Fruit fly (Drosophila melanogaster): ENCODE measurements around the gene CG13738.

Gene CG13738

DNA sequence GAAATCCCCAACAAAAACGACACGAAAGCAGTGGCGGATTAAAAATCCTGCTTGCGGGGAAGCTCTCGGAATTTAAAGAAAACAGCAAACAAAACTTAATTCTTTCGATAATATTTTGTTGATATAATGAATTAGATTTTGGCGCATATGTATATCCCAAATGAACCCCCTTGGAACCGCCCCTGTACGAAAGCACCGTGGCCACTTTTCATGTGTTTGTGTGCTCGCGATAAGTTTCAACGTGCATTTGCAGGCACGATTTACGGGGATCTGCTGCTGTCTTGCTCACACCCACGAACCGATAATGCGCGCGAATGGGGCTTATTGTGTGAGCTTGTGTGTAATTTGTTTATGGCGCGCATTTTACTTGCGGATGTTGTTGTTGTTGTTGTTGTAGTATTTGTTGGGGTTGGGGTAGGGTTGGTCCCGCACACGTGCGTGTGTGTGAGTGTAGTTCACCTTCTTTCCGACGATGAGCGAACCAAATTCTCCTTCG lies 31.7 kb upstream of the CG13738 start (continued):
- peak; percentile 95 for TF ChIP-seq B-H1 (GFP tag; IDR thresholded peaks at IDR 0.05)
- no peak for TF ChIP-seq CG17568 (GFP tag; optimal IDR thresholded peaks at IDR 0.05)
- no peak for TF ChIP-seq Dref (GFP tag; IDR thresholded peaks at IDR 0.05)
- peak; percentile 92 for TF ChIP-seq da (GFP tag; optimal IDR thresholded peaks at IDR 0.05)
- TF ChIP-seq tup (GFP tag; optimal IDR thresholded peaks at IDR 0.05), result peak; percentile 91
- peak; percentile 96 for TF ChIP-seq CG7839 (tag; optimal IDR thresholded peaks at IDR 0.05)
- peak; percentile 89 for TF ChIP-seq CG12299 (tag; optimal IDR thresholded peaks at IDR 0.05)
- peak; percentile 87 for TF ChIP-seq lbe (GFP tag; optimal IDR thresholded peaks at IDR 0.05)
- peak; percentile 93 for TF ChIP-seq Sox100B (GFP tag; optimal IDR thresholded peaks at IDR 0.05)
- TF ChIP-seq Asciz (GFP tag; optimal IDR thresholded peaks at IDR 0.05), result peak; percentile 93
- no peak for TF ChIP-seq CG14860 (GFP tag; IDR thresholded peaks at IDR 0.05; ENCODE audit: partially characterized antibody)
- TF ChIP-seq pan (optimal IDR thresholded peaks at IDR 0.05), result no peak
- TF ChIP-seq pan (GFP tag; optimal IDR thresholded peaks at IDR 0.05 in 1 of 2, IDR thresholded peaks at IDR 0.05 in 1 of 2), result peak in 1 of 2 experiments; percentile 97
- peak; percentile 96 for TF ChIP-seq unpg (GFP tag; optimal IDR thresholded peaks at IDR 0.05)
- peak; percentile 93 for TF ChIP-seq CG1602 (GFP tag; optimal IDR thresholded peaks at IDR 0.05)
- TF ChIP-seq zfh2 (GFP tag; optimal IDR thresholded peaks at IDR 0.05), result peak; percentile 94
- TF ChIP-seq Dbx (GFP tag; IDR thresholded peaks at IDR 0.05), result peak; percentile 94
- no peak for TF ChIP-seq eve (GFP tag; optimal IDR thresholded peaks at IDR 0.05)
- peak; percentile 96 for TF ChIP-seq CoRest (tag; optimal IDR thresholded peaks at IDR 0.05)
- TF ChIP-seq lola (GFP tag; optimal IDR thresholded peaks at IDR 0.05), result peak in 1 of 3 experiments; percentile 77
- peak; percentile 93 for TF ChIP-seq eyg (GFP tag; optimal IDR thresholded peaks at IDR 0.05)
- peak; percentile 79 for TF ChIP-seq CG2202 (tag; optimal IDR thresholded peaks at IDR 0.05)
- peak; percentile 93 for TF ChIP-seq CG1233 (GFP tag; optimal IDR thresholded peaks at IDR 0.05)
- peak; percentile 89 for TF ChIP-seq Vsx1 (GFP tag; optimal IDR thresholded peaks at IDR 0.05)
- peak; percentile 44 for TF ChIP-seq MESR4 (GFP tag; optimal IDR thresholded peaks at IDR 0.05)
- no peak for TF ChIP-seq HLHmδ (GFP tag; optimal IDR thresholded peaks at IDR 0.05)
- peak; percentile 44 for TF ChIP-seq Nf-YC (tag; optimal IDR thresholded peaks at IDR 0.05)
- peak; percentile 95 for TF ChIP-seq CG9727 (GFP tag; optimal IDR thresholded peaks at IDR 0.05)
- peak; percentile 85 for TF ChIP-seq CG14710 (tag; optimal IDR thresholded peaks at IDR 0.05)
- no peak for TF ChIP-seq usp (GFP tag; optimal IDR thresholded peaks at IDR 0.05)
- TF ChIP-seq Chrac-16 (GFP tag; optimal IDR thresholded peaks at IDR 0.05), result peak; percentile 94
- TF ChIP-seq CG10959 (GFP tag; IDR thresholded peaks at IDR 0.05), result peak; percentile 85
- no peak for TF ChIP-seq zen2 (GFP tag; IDR thresholded peaks at IDR 0.05; ENCODE audit: partially characterized antibody)
- peak; percentile 78 for TF ChIP-seq CG14965 (GFP tag; optimal IDR thresholded peaks at IDR 0.05; ENCODE audit: borderline replicate concordance)
- TF ChIP-seq CG5180 (GFP tag; optimal IDR thresholded peaks at IDR 0.05), result peak; percentile 90
- TF ChIP-seq CG4404 (GFP tag; IDR thresholded peaks at IDR 0.05), result peak; percentile 74
- peak; percentile 78 for TF ChIP-seq CG8290 (GFP tag; optimal IDR thresholded peaks at IDR 0.05)
- peak; percentile 39 to 98 for TF ChIP-seq CG8290 (tag; optimal IDR thresholded peaks at IDR 0.05)
- peak; percentile 43 for TF ChIP-seq ac (GFP tag; optimal IDR thresholded peaks at IDR 0.05)
- TF ChIP-seq zen (tag; optimal IDR thresholded peaks at IDR 0.05), result peak; percentile 87
- TF ChIP-seq nom (GFP tag; optimal IDR thresholded peaks at IDR 0.05), result peak; percentile 93
- peak; percentile 55; the same call in 1 of the 2 replicates for TF ChIP-seq Bgb (GFP tag; IDR thresholded peaks at IDR 0.05; ENCODE audit: partially characterized antibody)
- peak; percentile 91 for TF ChIP-seq salm (tag; optimal IDR thresholded peaks at IDR 0.05)
- TF ChIP-seq pho (GFP tag; optimal IDR thresholded peaks at IDR 0.05), result peak; percentile 94
- peak; percentile 93 for TF ChIP-seq gce (GFP tag; IDR thresholded peaks at IDR 0.05)
- no peak; the same call in 1 of the 2 replicates for TF ChIP-seq Dip2 (GFP tag; IDR thresholded peaks at IDR 0.05)
- peak; percentile 90 for TF ChIP-seq odd (GFP tag; optimal IDR thresholded peaks at IDR 0.05)
- TF ChIP-seq CG11723 (GFP tag; optimal IDR thresholded peaks at IDR 0.05), result peak; percentile 94
- peak; percentile 93 for TF ChIP-seq grau (tag; optimal IDR thresholded peaks at IDR 0.05)
- peak; percentile 83; the same call in 2 of the 3 replicates for TF ChIP-seq C15 (GFP tag; IDR thresholded peaks at IDR 0.05)

Measured in whole organism, embryonic.